Fruit fly (Drosophila melanogaster): ENCODE data around the gene beta-Spec.
A peak's percentile ranks its signal among the peaks of the same experiment; 100 is the strongest.

The beta-Spec gene

DNA sequence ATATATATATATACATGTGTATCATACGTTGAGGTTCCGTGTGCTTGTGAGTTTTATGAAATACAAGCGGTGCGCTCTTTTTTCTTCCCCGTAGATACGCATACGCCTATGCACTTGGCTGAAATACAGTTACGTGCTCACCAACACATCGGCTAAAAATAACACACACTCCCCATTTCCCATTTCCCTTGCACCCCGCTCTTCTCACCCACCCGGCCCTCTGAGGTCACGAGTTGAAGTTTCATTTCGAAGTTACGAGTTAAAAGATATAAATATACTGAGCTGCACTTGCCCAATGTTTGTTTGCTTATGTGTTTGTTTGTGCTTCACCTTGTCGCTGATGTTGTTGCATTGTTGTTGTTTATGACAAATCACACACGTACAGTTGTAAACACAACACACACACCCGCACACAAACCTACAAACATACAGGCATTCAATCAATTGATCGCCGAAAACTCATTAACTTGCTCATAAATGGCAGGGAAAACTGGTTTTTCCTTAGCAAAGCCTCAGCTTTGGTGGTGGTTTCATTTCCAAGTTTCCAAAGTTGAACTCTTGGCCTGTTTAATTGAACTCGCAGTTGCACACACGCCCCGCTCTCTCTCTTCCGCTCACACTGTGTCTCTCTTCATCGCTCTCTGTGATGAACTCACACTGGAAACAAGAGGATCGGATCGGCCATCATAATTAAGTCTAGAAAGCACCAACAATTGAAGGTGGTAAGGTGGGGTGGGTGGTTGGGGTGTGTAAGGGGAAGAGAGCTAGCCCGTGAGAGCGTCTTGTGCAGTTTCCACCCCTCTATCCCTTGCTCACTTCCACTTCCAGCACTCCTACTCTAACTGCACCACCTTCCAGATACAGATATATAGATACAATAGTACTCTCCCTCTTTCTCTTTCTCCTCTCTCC, 1.3 kb downstream of the beta-Spec start (continued):
- no peak for TF ChIP-seq odd (GFP tag; optimal IDR thresholded peaks at IDR 0.05)
- no peak for TF ChIP-seq HLH54F (GFP tag; optimal IDR thresholded peaks at IDR 0.05)
- no peak for TF ChIP-seq Atf3 (GFP tag; optimal IDR thresholded peaks at IDR 0.05)
- TF ChIP-seq ash1 (GFP tag; optimal IDR thresholded peaks at IDR 0.05) = no peak
- TF ChIP-seq CG8765 (GFP tag; IDR thresholded peaks at IDR 0.05) = no peak
- TF ChIP-seq Trl (optimal IDR thresholded peaks at IDR 0.05) = peak; percentile 86 to 94
- no peak for TF ChIP-seq Trl (GFP tag; optimal IDR thresholded peaks at IDR 0.05)
- no peak for TF ChIP-seq CG6854 (GFP tag; optimal IDR thresholded peaks at IDR 0.05)
- TF ChIP-seq eyg (GFP tag; optimal IDR thresholded peaks at IDR 0.05) = no peak
- no peak for TF ChIP-seq Usf (GFP tag; optimal IDR thresholded peaks at IDR 0.05)
- TF ChIP-seq CG2199 (GFP tag; IDR thresholded peaks at IDR 0.05) = 0 out of 3 replicates have a peak, but pooled peaks have one; percentile 24
- peak; percentile 80 for TF ChIP-seq sens (GFP tag)
- TF ChIP-seq org-1 (GFP tag; optimal IDR thresholded peaks at IDR 0.05) = no peak
- no peak for TF ChIP-seq ssp (GFP tag; IDR thresholded peaks at IDR 0.05)
- TF ChIP-seq grau (tag; optimal IDR thresholded peaks at IDR 0.05) = no peak
- no peak for TF ChIP-seq Dbx (GFP tag; IDR thresholded peaks at IDR 0.05)
- TF ChIP-seq CG33213 (GFP tag; optimal IDR thresholded peaks at IDR 0.05) = no peak
- peak; percentile 12 for TF ChIP-seq CG3838 (GFP tag; optimal IDR thresholded peaks at IDR 0.05)
- TF ChIP-seq Taf1 (GFP tag; IDR thresholded peaks at IDR 0.05) = no peak
- TF ChIP-seq bsh (GFP tag; optimal IDR thresholded peaks at IDR 0.05) = peak in 1 of 2 experiments; percentile 3
- no peak for TF ChIP-seq CG30020 (tag; optimal IDR thresholded peaks at IDR 0.05)
- TF ChIP-seq Opbp (GFP tag; IDR thresholded peaks at IDR 0.05; ENCODE audit: partially characterized antibody) = no peak

DNA sequence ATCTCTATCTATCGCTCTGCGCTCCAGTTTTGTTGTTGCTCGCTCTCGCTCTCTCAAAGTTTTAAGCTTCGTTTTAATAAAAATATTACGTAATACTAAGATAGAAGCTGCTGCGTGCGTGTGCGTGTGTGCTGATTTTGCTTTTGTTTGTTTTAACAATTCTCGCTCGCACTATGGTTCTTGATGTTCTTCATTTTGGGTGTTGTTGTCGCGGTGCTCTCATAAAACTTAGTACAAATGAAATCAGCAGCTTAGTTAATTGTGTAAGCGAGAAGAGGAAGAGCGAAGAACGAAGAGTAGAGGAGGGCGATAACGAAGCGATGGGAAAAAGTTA, 1.9 kb downstream of the beta-Spec start:
- peak; percentile 38 for TF ChIP-seq cg (GFP tag; optimal IDR thresholded peaks at IDR 0.05)
- TF ChIP-seq sens (GFP tag) = peak; percentile 33
- TF ChIP-seq HmgZ (tag; optimal IDR thresholded peaks at IDR 0.05) = peak; percentile 24
- 0 out of 2 replicates have a peak, but pooled peaks have one; percentile 48 for TF ChIP-seq CG4360 (GFP tag; IDR thresholded peaks at IDR 0.05)
- no peak for TF ChIP-seq oc (tag; optimal IDR thresholded peaks at IDR 0.05)
- no peak for TF ChIP-seq CG10979 (tag; optimal IDR thresholded peaks at IDR 0.05)
- peak; percentile 7 for TF ChIP-seq CG15514 (GFP tag; optimal IDR thresholded peaks at IDR 0.05)
- TF ChIP-seq CG7786 (GFP tag; optimal IDR thresholded peaks at IDR 0.05) = no peak
- peak; percentile 51 for TF ChIP-seq Med (GFP tag)
- no peak for TF ChIP-seq shn (GFP tag; optimal IDR thresholded peaks at IDR 0.05)
- TF ChIP-seq Pdp1 (GFP tag; optimal IDR thresholded peaks at IDR 0.05) = peak in 1 of 2 experiments; percentile 98
- TF ChIP-seq CG34376 (GFP tag; optimal IDR thresholded peaks at IDR 0.05) = peak; percentile 85
- TF ChIP-seq CG13894 (tag; optimal IDR thresholded peaks at IDR 0.05) = peak; percentile 10
- peak; percentile 24 for TF ChIP-seq ash1 (GFP tag; optimal IDR thresholded peaks at IDR 0.05)
- TF ChIP-seq CG31388 (GFP tag; optimal IDR thresholded peaks at IDR 0.05) = no peak
- peak; percentile 9 for TF ChIP-seq sug (tag; optimal IDR thresholded peaks at IDR 0.05)
- TF ChIP-seq CG8924 (tag; optimal IDR thresholded peaks at IDR 0.05) = peak; percentile 27
- peak; percentile 2 for TF ChIP-seq pros (GFP tag; optimal IDR thresholded peaks at IDR 0.05)

DNA sequence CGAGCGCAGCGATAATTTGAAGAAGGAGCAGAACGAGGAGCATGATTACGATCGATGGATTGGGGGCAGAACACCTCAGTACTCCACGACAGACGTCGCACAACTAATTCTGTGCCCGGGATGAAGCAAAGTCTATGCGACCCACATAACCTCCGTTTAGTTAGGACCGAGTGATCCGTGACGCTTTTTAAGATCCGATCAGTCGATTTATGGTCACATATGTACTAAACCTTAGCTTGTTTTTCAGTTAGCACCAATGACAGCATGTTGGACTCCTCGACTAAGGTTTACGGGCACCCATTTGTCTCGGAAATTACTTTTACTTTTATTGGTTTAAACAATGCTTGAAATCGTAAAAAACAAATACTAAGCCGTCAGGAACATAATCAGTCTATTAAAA, 14.6 kb downstream of the beta-Spec start, which contains the start of gene CG12990:
Gene CG12990, minus strand, starts transcription at position 101 of the 400 bp plus-strand sequence.
- no peak for TF ChIP-seq Fer1 (GFP tag; optimal IDR thresholded peaks at IDR 0.05)
- TF ChIP-seq caup (GFP tag; optimal IDR thresholded peaks at IDR 0.05; ENCODE audit: severe bottlenecking) = no peak
- no peak for TF ChIP-seq CG42726 (GFP tag; IDR thresholded peaks at IDR 0.05; ENCODE audit: partially characterized antibody)
- TF ChIP-seq Hey (tag; optimal IDR thresholded peaks at IDR 0.05) = no peak
- no peak for TF ChIP-seq PHDP (tag; optimal IDR thresholded peaks at IDR 0.05)
- no peak for TF ChIP-seq H2.0 (GFP tag; IDR thresholded peaks at IDR 0.05)
- TF ChIP-seq cg (GFP tag; optimal IDR thresholded peaks at IDR 0.05) = no peak
- no peak for TF ChIP-seq ERR (GFP tag; optimal IDR thresholded peaks at IDR 0.05)
- no peak for TF ChIP-seq CG4854 (GFP tag; optimal IDR thresholded peaks at IDR 0.05)
- TF ChIP-seq ac (GFP tag; optimal IDR thresholded peaks at IDR 0.05) = no peak
- TF ChIP-seq mam (GFP tag; optimal IDR thresholded peaks at IDR 0.05) = no peak
- no peak for TF ChIP-seq CG30431 (GFP tag; optimal IDR thresholded peaks at IDR 0.05)
